Fruit fly (Drosophila melanogaster): ENCODE measurements around the gene CG13606.

DNA sequence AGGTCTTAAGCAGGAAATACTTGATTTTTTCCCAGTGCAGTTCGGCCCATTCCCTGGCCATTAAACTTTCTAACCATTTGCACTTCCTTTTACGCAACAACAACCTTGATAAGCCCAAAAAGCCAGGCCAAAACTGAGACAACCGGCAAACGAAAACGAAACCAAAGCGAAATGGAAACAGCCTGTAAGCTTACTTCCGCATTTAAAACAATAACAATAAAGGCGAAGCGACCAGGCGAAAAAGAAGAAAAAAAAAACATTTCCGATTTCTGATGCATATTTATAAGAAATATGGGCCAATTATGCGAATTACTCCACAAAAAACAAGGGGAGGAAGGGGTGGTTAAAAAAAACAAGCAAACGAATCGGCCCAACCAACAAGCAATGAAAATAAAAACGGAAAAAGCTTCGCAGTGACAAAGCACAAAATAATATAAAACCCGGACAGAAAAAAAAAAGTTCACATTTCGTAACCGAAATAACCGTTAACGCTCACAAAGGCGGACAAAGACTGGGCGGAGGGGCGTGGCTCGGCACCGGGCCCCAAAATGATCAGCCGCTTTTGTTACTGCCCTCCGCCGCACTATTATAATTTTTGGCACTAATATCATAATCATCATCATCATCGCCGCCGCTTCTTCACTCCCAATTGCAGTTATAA, 32.9 kb downstream of the CG13606 start:
- TF ChIP-seq lz (GFP tag; optimal IDR thresholded peaks at IDR 0.05), result no peak
- TF ChIP-seq eg (GFP tag; IDR thresholded peaks at IDR 0.05), result no peak
- no peak for TF ChIP-seq Hr39 (GFP tag; optimal IDR thresholded peaks at IDR 0.05)
- peak; percentile 6 for TF ChIP-seq vri (GFP tag; optimal IDR thresholded peaks at IDR 0.05)
- no peak for TF ChIP-seq Sox102F (GFP tag; optimal IDR thresholded peaks at IDR 0.05)
- TF ChIP-seq Sox15 (GFP tag; optimal IDR thresholded peaks at IDR 0.05), result no peak
- no peak for TF ChIP-seq CG8319 (GFP tag; optimal IDR thresholded peaks at IDR 0.05)
- no peak for TF ChIP-seq CG7368 (GFP tag; optimal IDR thresholded peaks at IDR 0.05)
